Worm (Caenorhabditis elegans) whole organism, late embryonic: ENCODE data around the gene nhr-212.

Experiments used
- C08G9.2 ChIP-seq: sonication (generic microtip); optimal IDR thresholded peaks from 2 replicates; lab custom pipeline; 2016; ENCODE audit warnings: mild to moderate bottlenecking, missing genetic modification characterization, moderate library complexity, missing compliant biosample characterization
- C38D4.7 ChIP-seq: fragments of 200-800 bp; sonication (Bioruptor generic); optimal IDR thresholded peaks from 2 replicates; lab custom pipeline; 2018; ENCODE audit warnings: mild to moderate bottlenecking, missing genetic modification characterization, moderate library complexity, missing compliant biosample characterization
- F13H6.1 ChIP-seq: sonication (generic microtip); optimal IDR thresholded peaks from 2 replicates; lab custom pipeline; 2016; ENCODE audit warnings: missing genetic modification characterization, missing compliant biosample characterization
- K09A11.1 ChIP-seq: sonication (generic microtip); optimal IDR thresholded peaks from 2 replicates; lab custom pipeline; 2017; ENCODE audit warnings: antibody characterized with exemption, mild to moderate bottlenecking, missing genetic modification characterization, missing compliant biosample characterization; ENCODE audit not compliant: insufficient read depth
- Y22D7AL.16 ChIP-seq: sonication (generic microtip); optimal IDR thresholded peaks from 2 replicates; lab custom pipeline; 2016; ENCODE audit warnings: missing genetic modification characterization, missing compliant biosample characterization
- ama-1 ChIP-seq: fragments of 150-350 bp; optimal IDR thresholded peaks from 2 replicates; lab custom pipeline; 2014
- ceh-14 ChIP-seq: sonication (generic microtip); optimal IDR thresholded peaks from 2 replicates; lab custom pipeline; 2016; ENCODE audit warnings: missing genotype, missing genetic modification characterization, missing compliant biosample characterization
- ceh-19 ChIP-seq: fragments of 200-800 bp; sonication (Bioruptor generic); optimal IDR thresholded peaks from 2 replicates; lab custom pipeline; 2018; ENCODE audit warnings: mild to moderate bottlenecking, missing genetic modification characterization, missing compliant biosample characterization
- ceh-22 ChIP-seq: sonication (generic microtip); optimal IDR thresholded peaks from 2 replicates; lab custom pipeline; 2017; ENCODE audit warnings: missing biosample characterization, missing genetic modification characterization
- ceh-24 ChIP-seq: sonication (generic microtip); optimal IDR thresholded peaks from 2 replicates; lab custom pipeline; 2016; ENCODE audit warnings: mild to moderate bottlenecking, missing genetic modification characterization, missing compliant biosample characterization
- ceh-30 ChIP-seq: fragments of 150-350 bp; optimal IDR thresholded peaks from 2 replicates; lab custom pipeline; 2014; ENCODE audit warnings: missing biosample characterization, missing genetic modification characterization
- ceh-31 ChIP-seq: sonication (generic microtip); optimal IDR thresholded peaks from 2 replicates; lab custom pipeline; 2016; ENCODE audit warnings: missing genetic modification characterization, missing compliant biosample characterization
- ceh-48 ChIP-seq: sonication (generic microtip); optimal IDR thresholded peaks from 2 replicates; lab custom pipeline; 2016; ENCODE audit warnings: missing genetic modification characterization, inconsistent platforms, missing compliant biosample characterization
- ceh-6 ChIP-seq: fragments of 200-800 bp; sonication (Bioruptor generic); optimal IDR thresholded peaks from 2 replicates; lab custom pipeline; 2018; ENCODE audit warnings: mild to moderate bottlenecking, missing genetic modification characterization, missing compliant biosample characterization
- che-1 ChIP-seq: sonication (generic microtip); optimal IDR thresholded peaks from 2 replicates; lab custom pipeline; 2016; ENCODE audit warnings: mild to moderate bottlenecking, missing genetic modification characterization, missing compliant biosample characterization
- elt-4 ChIP-seq: sonication (generic microtip); optimal IDR thresholded peaks from 2 replicates; lab custom pipeline; 2016; ENCODE audit warnings: missing genetic modification characterization, missing compliant biosample characterization
- eyg-1 ChIP-seq: sonication (generic microtip); optimal IDR thresholded peaks from 2 replicates; lab custom pipeline; 2016; ENCODE audit warnings: missing genotype, missing genetic modification characterization, missing compliant biosample characterization
- fkh-10 ChIP-seq: fragments of 150-350 bp; optimal IDR thresholded peaks from 2 replicates; lab custom pipeline; 2014; ENCODE audit warnings: missing biosample characterization, missing genetic modification reagents, missing genetic modification characterization
- fkh-6 ChIP-seq: sonication (generic microtip); optimal IDR thresholded peaks from 2 replicates; lab custom pipeline; 2016; ENCODE audit warnings: missing genetic modification characterization, missing compliant biosample characterization
- gmeb-2 ChIP-seq: sonication (generic microtip); optimal IDR thresholded peaks from 2 replicates; lab custom pipeline; 2016; ENCODE audit warnings: missing genetic modification characterization, inconsistent platforms, missing compliant biosample characterization
- hlh-13 ChIP-seq: fragments of 200-800 bp; sonication (Bioruptor generic); optimal IDR thresholded peaks from 2 replicates; lab custom pipeline; 2018; ENCODE audit warnings: mild to moderate bottlenecking, missing genetic modification characterization, missing compliant biosample characterization
- hlh-6 ChIP-seq: sonication (generic microtip); optimal IDR thresholded peaks from 2 replicates; lab custom pipeline; 2016; ENCODE audit warnings: missing genotype, missing genetic modification characterization, missing compliant biosample characterization
- hlh-8 ChIP-seq: sonication (generic microtip); optimal IDR thresholded peaks from 2 replicates; lab custom pipeline; 2016; ENCODE audit warnings: missing genotype, missing genetic modification characterization, missing compliant biosample characterization
- lin-11 ChIP-seq: fragments of 200-800 bp; sonication (Bioruptor generic); optimal IDR thresholded peaks from 2 replicates; lab custom pipeline; 2018; ENCODE audit warnings: mild to moderate bottlenecking, missing genetic modification characterization, missing compliant biosample characterization
- mec-3 ChIP-seq: sonication (generic microtip); optimal IDR thresholded peaks from 2 replicates; lab custom pipeline; 2016; ENCODE audit warnings: borderline replicate concordance, missing genetic modification characterization, missing compliant biosample characterization
- nhr-11 ChIP-seq: fragments of 150-350 bp; optimal IDR thresholded peaks from 2 replicates; lab custom pipeline; 2014; ENCODE audit warnings: missing biosample characterization, missing genetic modification characterization
- nhr-232 ChIP-seq: sonication (generic microtip); optimal IDR thresholded peaks from 2 replicates; lab custom pipeline; 2016; ENCODE audit warnings: missing genetic modification characterization, missing compliant biosample characterization
- npax-4 ChIP-seq: sonication (generic microtip); optimal IDR thresholded peaks from 2 replicates; lab custom pipeline; 2016; ENCODE audit warnings: missing genetic modification characterization, missing compliant biosample characterization
- pag-3 ChIP-seq: sonication (generic microtip); optimal IDR thresholded peaks from 2 replicates; lab custom pipeline; 2016; ENCODE audit warnings: missing compliant biosample characterization, missing genetic modification characterization, borderline replicate concordance
- pat-9 ChIP-seq: fragments of 200-800 bp; sonication (Bioruptor generic); optimal IDR thresholded peaks from 2 replicates; lab custom pipeline; 2018; ENCODE audit warnings: mild to moderate bottlenecking, missing genetic modification characterization, moderate library complexity, missing compliant biosample characterization
- pha-2 ChIP-seq: sonication (generic microtip); optimal IDR thresholded peaks from 2 replicates; lab custom pipeline; 2017; ENCODE audit warnings: mild to moderate bottlenecking, missing genetic modification characterization, missing compliant biosample characterization
- ref-2 ChIP-seq: sonication (generic microtip); optimal IDR thresholded peaks from 2 replicates; lab custom pipeline; 2016; ENCODE audit warnings: missing genetic modification characterization, missing compliant biosample characterization
- rnt-1 ChIP-seq: sonication (generic microtip); optimal IDR thresholded peaks from 2 replicates; lab custom pipeline; 2016; ENCODE audit warnings: missing genetic modification characterization, missing compliant biosample characterization
- sdc-2 ChIP-seq: sonication (generic microtip); optimal IDR thresholded peaks from 2 replicates; lab custom pipeline; 2016; ENCODE audit warnings: missing genotype, missing genetic modification characterization, missing compliant biosample characterization
- sox-2 ChIP-seq: fragments of 200-800 bp; sonication (Bioruptor generic); IDR thresholded peaks from 2 replicates; pipeline ENCODE4 v1.3.6; 2022; ENCODE audit warnings: missing genetic modification reagents, missing genetic modification characterization, missing compliant biosample characterization
- sox-4 ChIP-seq: sonication (generic microtip); optimal IDR thresholded peaks from 2 replicates; lab custom pipeline; 2017; ENCODE audit warnings: mild to moderate bottlenecking, missing genetic modification characterization, inconsistent platforms, missing compliant biosample characterization
- tbx-2 ChIP-seq: sonication (generic microtip); optimal IDR thresholded peaks from 2 replicates; lab custom pipeline; 2016; ENCODE audit warnings: missing genetic modification characterization, missing compliant biosample characterization
- ttx-3 ChIP-seq: sonication (generic microtip); optimal IDR thresholded peaks from 2 replicates; lab custom pipeline; 2016; ENCODE audit warnings: missing genetic modification reagents, missing genetic modification characterization, missing compliant biosample characterization
- unc-42 ChIP-seq: sonication (generic microtip); optimal IDR thresholded peaks from 2 replicates; lab custom pipeline; 2016; ENCODE audit warnings: missing genotype, missing genetic modification characterization, missing compliant biosample characterization
- unc-55 ChIP-seq: sonication (generic microtip); optimal IDR thresholded peaks from 2 replicates; lab custom pipeline; 2017; ENCODE audit warnings: missing biosample characterization, missing genetic modification reagents, missing genetic modification characterization
- unc-86 ChIP-seq: sonication (generic microtip); optimal IDR thresholded peaks from 2 replicates; lab custom pipeline; 2016; ENCODE audit warnings: missing genetic modification characterization, missing compliant biosample characterization
- zip-5 ChIP-seq: sonication (generic microtip); optimal IDR thresholded peaks from 2 replicates; lab custom pipeline; 2016; ENCODE audit warnings: missing genetic modification characterization, missing compliant biosample characterization

Gene nhr-212

DNA sequence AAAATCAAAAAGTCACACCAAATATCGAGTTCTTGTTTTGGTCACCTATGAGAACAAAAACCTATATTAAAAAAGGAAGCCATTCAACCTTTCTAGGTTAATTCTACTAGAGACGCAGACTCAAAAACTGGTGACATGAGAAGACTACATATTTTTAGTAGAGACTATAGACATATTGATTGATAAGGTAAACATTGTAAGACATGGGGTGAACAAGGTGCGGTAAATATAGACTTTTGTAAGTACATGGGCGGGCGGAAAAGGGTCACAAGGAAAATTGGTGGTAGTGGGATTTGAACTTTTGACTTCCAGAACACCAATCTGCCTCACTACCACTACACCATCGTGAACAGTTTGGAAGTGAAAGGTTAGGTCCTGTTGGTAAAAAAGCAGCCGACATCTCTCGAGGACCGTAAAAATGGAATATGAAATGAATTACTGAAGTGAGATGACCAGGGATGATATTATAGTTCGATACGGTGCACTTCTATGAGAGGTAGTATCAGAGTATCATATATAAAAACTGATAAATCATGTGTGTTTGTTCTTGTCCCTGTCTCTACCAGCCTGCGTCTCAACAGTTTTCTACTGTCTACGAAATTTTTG is at the start of gene nhr-212:
Gene nhr-212 (plus strand): TSS at position 573 of the 606 bp plus-strand sequence.
- TF ChIP-seq Y22D7AL.16 (tag; lab: Kevin White, UChicago) (no peak), fkh-6 (tag; lab: Kevin White, UChicago) (no peak), mec-3 (no peak), ceh-31 (tag; lab: Kevin White, UChicago) (no peak), unc-55 (no peak), ceh-48 (no peak), unc-86 (tag; lab: Kevin White, UChicago) (no peak), ceh-19 (GFP tag; lab: Kevin White, UChicago) (no peak), eyg-1 (tag; lab: Kevin White, UChicago) (no peak), nhr-232 (tag; lab: Kevin White, UChicago) (no peak), fkh-10 (no peak), ama-1 (lab: Kevin White, UChicago) (no peak), gmeb-2 (tag; lab: Kevin White, UChicago) (no peak), ceh-6 (GFP tag; lab: Kevin White, UChicago) (no peak), hlh-13 (no peak)
- TF ChIP-seq, all 69 proteins: peak for 0

DNA sequence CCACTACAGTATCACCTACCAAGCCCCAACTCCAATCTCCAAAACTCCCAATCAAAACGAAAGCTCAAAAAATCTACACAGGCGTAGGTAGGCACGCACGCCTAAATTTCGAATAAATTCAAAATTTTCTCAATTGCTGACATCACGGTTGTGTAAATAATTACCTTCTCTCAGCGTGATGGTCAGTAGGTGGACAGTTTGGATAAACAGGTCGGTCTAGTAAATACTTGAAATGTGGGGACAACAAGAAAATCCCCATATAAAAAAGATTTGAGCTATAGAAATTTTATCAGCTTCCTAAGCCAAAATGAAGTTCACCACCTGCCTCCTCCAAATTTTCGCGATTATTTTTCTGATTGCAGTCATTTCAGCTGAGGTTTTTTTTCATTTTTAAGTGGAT is 46.6 kb upstream of the nhr-212 start, which contains the start of gene B0554.1:
Gene B0554.1 (plus strand): TSS at position 301 of the 400 bp plus-strand sequence.
- TF ChIP-seq C38D4.7 (GFP tag; lab: Kevin White, UChicago), result no peak
- no peak for TF ChIP-seq ama-1 (lab: Kevin White, UChicago)
- TF ChIP-seq zip-5 (tag; lab: Kevin White, UChicago), result no peak
- TF ChIP-seq tbx-2, result no peak
- no peak for TF ChIP-seq eyg-1 (tag; lab: Kevin White, UChicago)
- TF ChIP-seq unc-55, result no peak
- TF ChIP-seq C08G9.2 (tag; lab: Kevin White, UChicago), result no peak
- TF ChIP-seq sox-2 (GFP tag; lab: Robert Waterston, UW), result no peak
- no peak for TF ChIP-seq unc-42 (tag; lab: Kevin White, UChicago)
- no peak for TF ChIP-seq ceh-22 (tag; lab: Kevin White, UChicago)
- TF ChIP-seq npax-4, result no peak
- no peak for TF ChIP-seq rnt-1 (tag; lab: Kevin White, UChicago)
- no peak for TF ChIP-seq ref-2 (tag; lab: Kevin White, UChicago)
- no peak for TF ChIP-seq pag-3
- no peak for TF ChIP-seq ceh-31 (tag; lab: Kevin White, UChicago)
- TF ChIP-seq ceh-6 (GFP tag; lab: Kevin White, UChicago), result no peak

DNA sequence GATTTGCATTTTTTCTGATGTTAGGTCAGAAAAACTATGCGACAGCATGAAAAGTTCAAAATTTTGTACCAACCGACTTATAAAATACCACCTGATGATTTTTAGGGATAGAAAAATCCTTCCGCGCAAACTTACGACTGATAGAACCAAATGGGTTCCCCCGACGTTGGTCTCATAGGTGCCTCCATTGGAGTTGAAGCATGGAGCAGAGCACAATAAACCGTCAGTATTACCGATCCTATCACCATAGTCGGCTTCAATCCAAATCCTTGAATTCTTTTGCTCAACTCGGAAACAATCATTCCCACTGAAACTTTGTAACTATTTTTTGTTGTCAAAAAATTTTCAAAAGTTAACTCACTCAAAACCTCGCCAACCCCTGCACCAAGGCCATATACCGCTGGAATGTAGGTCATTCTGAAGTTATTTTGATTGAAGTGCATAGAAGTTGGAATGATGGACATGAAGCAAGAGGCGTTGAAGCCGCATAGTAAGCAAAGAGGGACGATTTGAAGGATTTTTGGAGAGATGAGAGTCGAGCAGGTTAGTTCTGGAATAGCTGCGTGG is 45.4 kb upstream of the nhr-212 start:
- no peak for TF ChIP-seq ceh-48

DNA sequence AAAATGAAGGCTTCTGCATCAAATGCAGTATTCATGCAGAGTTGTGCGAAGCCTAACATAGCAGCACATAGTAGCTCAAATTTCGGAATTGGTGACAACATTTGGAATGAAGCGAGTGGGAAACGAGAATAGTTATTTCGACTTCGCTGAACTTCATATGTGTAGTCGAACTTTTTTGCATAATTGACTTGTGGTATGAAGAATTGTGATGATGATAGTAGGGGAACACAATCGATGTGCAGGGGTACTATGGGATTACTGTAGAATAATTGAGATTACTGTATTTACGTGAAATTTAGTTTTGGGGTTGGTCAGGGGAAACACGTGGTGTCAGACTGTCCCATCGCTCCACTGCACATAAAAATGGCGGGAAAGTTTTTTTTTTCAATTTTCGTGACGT is 43.7 kb upstream of the nhr-212 start, which contains the start of gene B0554.7:
Gene B0554.7 (minus strand): TSS at position 101 of the 400 bp plus-strand sequence.
- TF ChIP-seq pat-9 (tag; lab: Kevin White, UChicago) (no peak), elt-4 (tag; lab: Kevin White, UChicago) (no peak), C38D4.7 (GFP tag; lab: Kevin White, UChicago) (no peak), che-1 (tag; lab: Kevin White, UChicago) (no peak)

DNA sequence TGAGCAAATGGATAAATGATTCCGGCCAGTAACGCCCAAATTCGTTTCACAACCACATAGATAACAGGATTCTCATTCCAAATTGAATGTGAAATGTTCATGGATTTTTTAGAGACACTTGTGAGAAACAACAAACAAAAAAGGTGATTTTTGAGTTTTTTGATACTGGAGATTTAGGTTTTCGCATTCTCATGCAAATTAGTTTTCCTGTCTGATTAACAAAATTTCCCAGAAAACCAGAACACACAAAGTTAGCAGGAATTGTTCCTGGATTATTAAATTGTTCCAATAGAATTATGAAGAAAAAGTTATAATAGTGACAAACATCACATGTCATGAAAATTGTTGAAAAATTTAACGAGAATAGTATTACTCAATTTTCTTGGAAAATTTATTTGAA is 41.5 kb upstream of the nhr-212 start, which contains the start of gene srh-33:
Gene srh-33 (minus strand): TSS at position 101 of the 400 bp plus-strand sequence.
- TF ChIP-seq ceh-48 (no peak), ceh-14 (tag; lab: Kevin White, UChicago) (no peak), F13H6.1 (tag; lab: Kevin White, UChicago) (no peak), hlh-13 (no peak)

DNA sequence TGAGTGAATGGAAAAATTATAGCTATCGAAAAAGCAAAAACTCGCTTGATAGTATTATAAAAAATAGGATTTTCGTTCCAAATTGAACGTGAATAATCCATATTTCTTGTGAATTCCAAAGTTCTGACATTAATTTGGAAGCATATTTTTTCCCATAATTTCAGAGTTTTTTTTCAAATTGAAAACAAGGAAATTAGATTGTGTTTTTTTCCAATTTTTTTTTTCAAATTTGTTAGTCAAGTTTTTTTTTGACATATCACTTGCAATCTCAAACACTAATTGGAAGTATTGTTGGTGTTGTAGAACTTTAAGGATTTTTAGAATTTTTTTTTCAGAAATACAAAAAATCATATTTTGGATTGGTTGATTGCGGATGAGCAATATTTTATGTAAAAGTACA is 38.1 kb upstream of the nhr-212 start, which contains the start of gene srh-34:
Gene srh-34 (minus strand): TSS at position 101 of the 400 bp plus-strand sequence.
- TF ChIP-seq hlh-6 (tag; lab: Kevin White, UChicago) (no peak), unc-86 (tag; lab: Kevin White, UChicago) (no peak), nhr-11 (tag; lab: Kevin White, UChicago) (no peak), K09A11.1 (tag; lab: Kevin White, UChicago) (no peak), ttx-3 (tag; lab: Kevin White, UChicago) (no peak), sdc-2 (tag; lab: Kevin White, UChicago) (no peak), ceh-24 (tag; lab: Kevin White, UChicago) (no peak), gmeb-2 (tag; lab: Kevin White, UChicago) (no peak), sox-4 (tag; lab: Kevin White, UChicago) (no peak), ceh-48 (no peak), lin-11 (tag; lab: Kevin White, UChicago) (no peak), hlh-8 (tag; lab: Kevin White, UChicago) (no peak), fkh-6 (tag; lab: Kevin White, UChicago) (no peak), pha-2 (tag; lab: Kevin White, UChicago) (no peak), ceh-30 (no peak), pat-9 (tag; lab: Kevin White, UChicago) (no peak), tbx-2 (no peak)
